Worm (Caenorhabditis elegans) whole organism, young adult: ENCODE measurements around the gene fbxa-38.

Source experiments
- atf-7 ChIP-seq: sonication (generic microtip); optimal IDR thresholded peaks from 2 replicates; lab custom pipeline; 2017; ENCODE audit warnings: mild to moderate bottlenecking, missing genetic modification characterization, missing compliant biosample characterization
- attf-5 ChIP-seq: fragments of 200-800 bp; sonication (Bioruptor generic); optimal IDR thresholded peaks from 2 replicates; lab custom pipeline; 2018; ENCODE audit warnings: mild to moderate bottlenecking, missing genetic modification characterization, missing compliant biosample characterization
- cebp-1 ChIP-seq, 2 experiments: fragments of 200-800 bp in 1 of 2; sonication (Bioruptor generic) in 1 of 2; sonication (generic microtip) in 1 of 2; IDR thresholded peaks in 1 of 2; optimal IDR thresholded peaks in 1 of 2; 2 replicates each; pipeline versions ENCODE4 v1.3.6 to Lab custom; 2017 to 2022; ENCODE audit warnings: missing compliant biosample characterization in 2 of 2, missing genetic modification characterization in 2 of 2, mild to moderate bottlenecking in 1 of 2, missing genetic modification reagents in 1 of 2, moderate library complexity in 1 of 2
- ceh-40 ChIP-seq: fragments of 200-800 bp; sonication (Bioruptor generic); IDR thresholded peaks from 2 replicates; pipeline ENCODE4 v1.3.6; 2022; ENCODE audit warnings: missing genetic modification characterization, missing compliant biosample characterization
- die-1 ChIP-seq: sonication (generic microtip); optimal IDR thresholded peaks from 2 replicates; lab custom pipeline; 2016; ENCODE audit warnings: missing genotype, mild to moderate bottlenecking, missing genetic modification characterization, missing compliant biosample characterization
- nfya-1 ChIP-seq: sonication (generic microtip); optimal IDR thresholded peaks from 2 replicates; lab custom pipeline; 2017; ENCODE audit warnings: antibody characterized with exemption, missing compliant biosample characterization, missing genetic modification characterization, borderline replicate concordance; ENCODE audit not compliant: insufficient read depth
- pbrm-1 ChIP-seq: fragments of 200-800 bp; sonication (Bioruptor generic); IDR thresholded peaks from 2 replicates; pipeline ENCODE4 v1.3.6; 2022; ENCODE audit warnings: missing genetic modification reagents, missing genetic modification characterization, missing compliant biosample characterization
- snpc-1.1 ChIP-seq: sonication (generic microtip); optimal IDR thresholded peaks from 2 replicates; lab custom pipeline; 2017; ENCODE audit warnings: missing genetic modification characterization, mild to moderate bottlenecking, missing compliant biosample characterization, antibody characterized with exemption, moderate library complexity, missing genotype, missing genetic modification reagents; ENCODE audit not compliant: insufficient read depth
- unc-130 ChIP-seq: sonication (generic microtip); optimal IDR thresholded peaks from 2 replicates; lab custom pipeline; 2016; ENCODE audit warnings: missing genetic modification reagents, missing genetic modification characterization, missing compliant biosample characterization
- ztf-22 ChIP-seq: fragments of 200-800 bp; sonication (Bioruptor generic); optimal IDR thresholded peaks from 2 replicates; lab custom pipeline; 2018; ENCODE audit warnings: mild to moderate bottlenecking, missing genetic modification characterization, moderate library complexity, missing compliant biosample characterization

DNA sequence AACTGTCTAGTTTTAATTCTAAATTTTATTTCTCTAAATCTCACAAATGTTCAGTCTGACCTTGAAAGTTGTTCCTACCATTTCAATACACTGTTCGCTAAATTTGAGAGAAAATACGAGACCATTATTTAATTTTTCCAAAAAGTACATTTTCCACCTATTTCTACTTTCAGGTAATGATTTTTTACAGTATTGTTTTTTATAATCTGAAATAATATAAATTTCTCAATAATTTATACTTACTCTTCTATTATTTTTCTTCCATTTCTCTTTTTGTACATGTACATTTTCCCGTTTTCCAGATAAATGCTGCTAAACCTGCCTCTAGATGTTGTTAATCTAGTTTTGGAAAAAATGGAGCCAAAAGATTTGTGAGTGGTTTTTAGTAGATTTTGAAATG, 2.9 kb downstream of the fbxa-38 start, which contains the start of gene fbxa-62:
- no peak for TF ChIP-seq cebp-1 (GFP tag; IDR thresholded peaks at IDR 0.05; lab: Robert Waterston, UW)
- no peak for TF ChIP-seq cebp-1 (tag; optimal IDR thresholded peaks at IDR 0.05; lab: Kevin White, UChicago)
- TF ChIP-seq unc-130 (GFP tag; lab: Kevin White, UChicago): no peak
- no peak for TF ChIP-seq atf-7 (tag; lab: Kevin White, UChicago)
- TF ChIP-seq nfya-1: no peak
- TF ChIP-seq snpc-1.1: no peak
- no peak for TF ChIP-seq die-1 (tag; lab: Kevin White, UChicago)
- TF ChIP-seq attf-5: no peak
- no peak for TF ChIP-seq ceh-40 (GFP tag; lab: Robert Waterston, UW)
- TF ChIP-seq pbrm-1: no peak
- no peak for TF ChIP-seq ztf-22
